Fruit fly (Drosophila melanogaster) whole organism, embryonic: Measurements from ENCODE around the gene jus.

Experiments used
- Abd-B ChIP-seq: fragments of 200-800 bp; sonication (Bioruptor generic); optimal IDR thresholded peaks from 2 replicates; lab custom pipeline; 2018; ENCODE audit warnings: missing biosample characterization, mild to moderate bottlenecking, missing genetic modification characterization, moderate library complexity
- C15 ChIP-seq: fragments of 200-800 bp; sonication (Bioruptor generic); IDR thresholded peaks from 3 replicates; pipeline ENCODE4 v1.3.6; 2022; ENCODE audit warnings: missing biosample characterization, missing genetic modification characterization
- CG11560 ChIP-seq: fragments of 200-800 bp; sonication (Bioruptor generic); IDR thresholded peaks from 3 replicates; pipeline ENCODE4 v1.3.6; 2022; ENCODE audit warnings: missing biosample characterization, missing genetic modification characterization
- CG12659 ChIP-seq: fragments of 200-800 bp; sonication (Bioruptor generic); optimal IDR thresholded peaks from 3 replicates; lab custom pipeline; 2017; ENCODE audit warnings: mild to moderate bottlenecking, missing biosample characterization, missing genetic modification reagents, missing genetic modification characterization
- CG13775 ChIP-seq: fragments of 200-800 bp; sonication (Bioruptor generic); optimal IDR thresholded peaks from 3 replicates; lab custom pipeline; 2017; ENCODE audit warnings: missing biosample characterization, mild to moderate bottlenecking, missing genetic modification characterization
- CG14710 ChIP-seq: fragments of 200-800 bp; sonication (Bioruptor generic); optimal IDR thresholded peaks from 3 replicates; lab custom pipeline; 2019; ENCODE audit warnings: missing biosample characterization, mild to moderate bottlenecking, missing genetic modification characterization, moderate library complexity
- CG15073 ChIP-seq: fragments of 200-800 bp; sonication (Bioruptor generic); optimal IDR thresholded peaks from 2 replicates; lab custom pipeline; 2016; ENCODE audit warnings: missing biosample characterization, missing genetic modification characterization
- CG17359 ChIP-seq: fragments of 200-800 bp; sonication (Bioruptor generic); optimal IDR thresholded peaks from 3 replicates; lab custom pipeline; 2018; ENCODE audit warnings: missing biosample characterization, mild to moderate bottlenecking, missing genetic modification characterization, moderate library complexity
- CG17612 ChIP-seq: fragments of 200-800 bp; sonication (Bioruptor generic); IDR thresholded peaks from 2 replicates; pipeline ENCODE4 v1.3.6; 2022; ENCODE audit warnings: missing biosample characterization, missing genetic modification characterization
- CG17802 ChIP-seq: fragments of 200-800 bp; sonication (Bioruptor generic); optimal IDR thresholded peaks from 2 replicates; lab custom pipeline; 2018; ENCODE audit warnings: missing biosample characterization, mild to moderate bottlenecking, missing genetic modification characterization, moderate library complexity
- CG1832 ChIP-seq: fragments of 200-800 bp; sonication (Bioruptor generic); optimal IDR thresholded peaks from 2 replicates; lab custom pipeline; 2017; ENCODE audit warnings: missing biosample characterization, mild to moderate bottlenecking, missing genetic modification characterization, inconsistent platforms
- CG2129 ChIP-seq: fragments of 200-800 bp; sonication (Bioruptor generic); IDR thresholded peaks from 2 replicates; pipeline ENCODE4 v1.3.6; 2022; ENCODE audit warnings: missing biosample characterization, missing genetic modification characterization; ENCODE audit not compliant: partially characterized antibody
- CG3065 ChIP-seq: fragments of 200-800 bp; sonication (Bioruptor generic); optimal IDR thresholded peaks from 2 replicates; lab custom pipeline; 2016; ENCODE audit warnings: missing biosample characterization, missing genetic modification characterization
- CG31388 ChIP-seq: fragments of 200-800 bp; sonication (Bioruptor generic); optimal IDR thresholded peaks from 2 replicates; lab custom pipeline; 2016; ENCODE audit warnings: missing biosample characterization, missing genetic modification characterization
- CG3163 ChIP-seq: fragments of 200-800 bp; sonication (Bioruptor generic); optimal IDR thresholded peaks from 3 replicates; lab custom pipeline; 2016; ENCODE audit warnings: missing biosample characterization, missing genetic modification characterization
- CG33213 ChIP-seq: fragments of 200-800 bp; sonication (Bioruptor generic); optimal IDR thresholded peaks from 3 replicates; lab custom pipeline; 2016; ENCODE audit warnings: missing biosample characterization, missing genetic modification characterization
- CG4360 ChIP-seq: fragments of 200-800 bp; sonication (Bioruptor generic); IDR thresholded peaks from 2 replicates; pipeline ENCODE4 v1.3.6; 2022; ENCODE audit warnings: missing biosample characterization, missing genetic modification characterization
- CG5245 ChIP-seq: fragments of 200-800 bp; sonication (Bioruptor generic); optimal IDR thresholded peaks from 3 replicates; lab custom pipeline; 2016; ENCODE audit warnings: missing biosample characterization, missing genetic modification characterization
- CG6765 ChIP-seq: fragments of 200-800 bp; sonication (Bioruptor generic); optimal IDR thresholded peaks from 3 replicates; lab custom pipeline; 2017; ENCODE audit warnings: missing biosample characterization, mild to moderate bottlenecking, missing genetic modification characterization
- CG7745 ChIP-seq: fragments of 200-800 bp; sonication (Bioruptor generic); optimal IDR thresholded peaks from 2 replicates; lab custom pipeline; 2018; ENCODE audit warnings: missing biosample characterization, mild to moderate bottlenecking, missing genetic modification characterization, moderate library complexity
- CG9727 ChIP-seq: fragments of 200-800 bp; sonication (Bioruptor generic); optimal IDR thresholded peaks from 3 replicates; lab custom pipeline; 2017; ENCODE audit warnings: missing biosample characterization, mild to moderate bottlenecking, missing genetic modification characterization
- CTCF ChIP-seq: fragments of 200-800 bp; sonication (Bioruptor generic); optimal IDR thresholded peaks from 2 replicates; lab custom pipeline; 2017; ENCODE audit warnings: missing biosample characterization, mild to moderate bottlenecking, missing genetic modification characterization, moderate library complexity
- D19B ChIP-seq: fragments of 200-800 bp; sonication (Bioruptor generic); optimal IDR thresholded peaks from 2 replicates; lab custom pipeline; 2017; ENCODE audit warnings: missing biosample characterization, mild to moderate bottlenecking, missing genetic modification characterization
- Dek ChIP-seq: fragments of 200-800 bp; sonication (Bioruptor generic); optimal IDR thresholded peaks from 3 replicates; lab custom pipeline; 2019; ENCODE audit warnings: missing biosample characterization, mild to moderate bottlenecking, missing genetic modification characterization, moderate library complexity
- Eip74EF ChIP-seq, 2 experiments: fragments of 200-800 bp in 1 of 2; fragments of >200 bp in 1 of 2; sonication (Bioruptor generic) in 1 of 2; optimal IDR thresholded peaks; 2 replicates each; lab custom pipeline; 2017 to 2019; ENCODE audit warnings: missing biosample characterization in 2 of 2, missing genetic modification characterization in 2 of 2, mild to moderate bottlenecking in 1 of 2, moderate library complexity in 1 of 2
- Ets65A ChIP-seq: fragments of 200-800 bp; sonication (Bioruptor generic); peaks from one replicate; lab custom pipeline; 2016; ENCODE audit warnings: missing biosample characterization, missing genetic modification characterization
- Fer3 ChIP-seq: fragments of 200-800 bp; sonication (Bioruptor generic); optimal IDR thresholded peaks from 2 replicates; lab custom pipeline; 2018; ENCODE audit warnings: missing biosample characterization, mild to moderate bottlenecking, missing genetic modification characterization, moderate library complexity
- Mad ChIP-seq: fragments of 200-800 bp; sonication (Bioruptor generic); optimal IDR thresholded peaks from 2 replicates; lab custom pipeline; 2016; ENCODE audit warnings: missing biosample characterization, missing genetic modification characterization
- Med ChIP-seq: fragments of 200-800 bp; sonication (Bioruptor generic); peaks from one replicate; lab custom pipeline; 2016; ENCODE audit warnings: missing biosample characterization, missing genetic modification characterization, mild to moderate bottlenecking, inconsistent platforms, moderate library complexity
- NC2β ChIP-seq: fragments of 200-800 bp; sonication (Bioruptor generic); optimal IDR thresholded peaks from 2 replicates; lab custom pipeline; 2016; ENCODE audit warnings: missing biosample characterization, missing genetic modification characterization
- Nf-YC ChIP-seq: fragments of 200-800 bp; optimal IDR thresholded peaks from 3 replicates; lab custom pipeline; 2019; ENCODE audit warnings: missing biosample characterization, mild to moderate bottlenecking, missing genetic modification characterization, moderate library complexity
- Sox100B ChIP-seq: fragments of 200-800 bp; sonication (Bioruptor generic); optimal IDR thresholded peaks from 3 replicates; lab custom pipeline; 2018; ENCODE audit warnings: missing biosample characterization, mild to moderate bottlenecking, missing genetic modification characterization
- al ChIP-seq: fragments of 200-800 bp; sonication (Bioruptor generic); IDR thresholded peaks from 2 replicates; pipeline ENCODE4 v1.3.6; 2022; ENCODE audit warnings: missing biosample characterization, missing genetic modification characterization
- az2 ChIP-seq: fragments of 200-800 bp; sonication (Bioruptor generic); optimal IDR thresholded peaks from 3 replicates; lab custom pipeline; 2016; ENCODE audit warnings: missing biosample characterization, missing genetic modification characterization
- bbx ChIP-seq: fragments of 200-800 bp; sonication (Bioruptor generic); IDR thresholded peaks from 2 replicates; pipeline ENCODE4 v1.3.6; 2022; ENCODE audit warnings: missing biosample characterization, missing genetic modification characterization; ENCODE audit not compliant: partially characterized antibody
- cwo ChIP-seq: fragments of 200-800 bp; sonication (Bioruptor generic); optimal IDR thresholded peaks from 3 replicates; lab custom pipeline; 2017; ENCODE audit warnings: missing biosample characterization, missing genetic modification characterization, mild to moderate bottlenecking, moderate library complexity, missing genetic modification reagents
- dmrt11E ChIP-seq: fragments of 200-800 bp; sonication (Bioruptor generic); optimal IDR thresholded peaks from 3 replicates; lab custom pipeline; 2018; ENCODE audit warnings: missing biosample characterization, mild to moderate bottlenecking, missing genetic modification characterization, moderate library complexity
- ewg ChIP-seq: fragments of 200-800 bp; sonication (Bioruptor generic); optimal IDR thresholded peaks from 3 replicates; lab custom pipeline; 2017; ENCODE audit warnings: mild to moderate bottlenecking, missing biosample characterization, missing genetic modification reagents, missing genetic modification characterization
- gfzf ChIP-seq: fragments of 200-800 bp; sonication (Bioruptor generic); optimal IDR thresholded peaks from 2 replicates; lab custom pipeline; 2016; ENCODE audit warnings: missing biosample characterization, mild to moderate bottlenecking, missing genetic modification characterization, moderate library complexity
- gsb-n ChIP-seq: fragments of 200-800 bp; sonication (Bioruptor generic); optimal IDR thresholded peaks from 3 replicates; lab custom pipeline; 2018; ENCODE audit warnings: missing biosample characterization, mild to moderate bottlenecking, missing genetic modification characterization
- her ChIP-seq: fragments of 200-800 bp; sonication (Bioruptor generic); optimal IDR thresholded peaks from 2 replicates; lab custom pipeline; 2016; ENCODE audit warnings: missing biosample characterization, missing genetic modification characterization
- pros ChIP-seq: fragments of 200-800 bp; sonication (Bioruptor generic); optimal IDR thresholded peaks from 3 replicates; lab custom pipeline; 2019; ENCODE audit warnings: missing biosample characterization, mild to moderate bottlenecking, missing genetic modification characterization, moderate library complexity
- psq ChIP-seq: fragments of 200-800 bp; sonication (Bioruptor generic); optimal IDR thresholded peaks from 2 replicates; lab custom pipeline; 2017; ENCODE audit warnings: missing biosample characterization, missing genetic modification characterization
- ranshi ChIP-seq: fragments of 200-800 bp; sonication (Bioruptor generic); IDR thresholded peaks from 2 replicates; pipeline ENCODE4 v1.3.6; 2022; ENCODE audit warnings: missing biosample characterization, missing genetic modification characterization
- run ChIP-seq: fragments of 200-800 bp; sonication (Bioruptor generic); optimal IDR thresholded peaks from 3 replicates; lab custom pipeline; 2018; ENCODE audit warnings: missing biosample characterization, mild to moderate bottlenecking, missing genetic modification characterization
- sna ChIP-seq: fragments of 200-800 bp; sonication (Bioruptor generic); IDR thresholded peaks from 2 replicates; pipeline ENCODE4 v1.3.6; 2022; ENCODE audit warnings: missing biosample characterization, missing genetic modification characterization; ENCODE audit not compliant: partially characterized antibody
- tup ChIP-seq: fragments of 200-800 bp; sonication (Bioruptor generic); optimal IDR thresholded peaks from 2 replicates; lab custom pipeline; 2016; ENCODE audit warnings: missing biosample characterization, mild to moderate bottlenecking, missing genetic modification characterization, moderate library complexity
- tx ChIP-seq: fragments of 200-800 bp; sonication (Bioruptor generic); optimal IDR thresholded peaks from 2 replicates; lab custom pipeline; 2016; ENCODE audit warnings: missing biosample characterization, missing genetic modification characterization

The jus gene

DNA sequence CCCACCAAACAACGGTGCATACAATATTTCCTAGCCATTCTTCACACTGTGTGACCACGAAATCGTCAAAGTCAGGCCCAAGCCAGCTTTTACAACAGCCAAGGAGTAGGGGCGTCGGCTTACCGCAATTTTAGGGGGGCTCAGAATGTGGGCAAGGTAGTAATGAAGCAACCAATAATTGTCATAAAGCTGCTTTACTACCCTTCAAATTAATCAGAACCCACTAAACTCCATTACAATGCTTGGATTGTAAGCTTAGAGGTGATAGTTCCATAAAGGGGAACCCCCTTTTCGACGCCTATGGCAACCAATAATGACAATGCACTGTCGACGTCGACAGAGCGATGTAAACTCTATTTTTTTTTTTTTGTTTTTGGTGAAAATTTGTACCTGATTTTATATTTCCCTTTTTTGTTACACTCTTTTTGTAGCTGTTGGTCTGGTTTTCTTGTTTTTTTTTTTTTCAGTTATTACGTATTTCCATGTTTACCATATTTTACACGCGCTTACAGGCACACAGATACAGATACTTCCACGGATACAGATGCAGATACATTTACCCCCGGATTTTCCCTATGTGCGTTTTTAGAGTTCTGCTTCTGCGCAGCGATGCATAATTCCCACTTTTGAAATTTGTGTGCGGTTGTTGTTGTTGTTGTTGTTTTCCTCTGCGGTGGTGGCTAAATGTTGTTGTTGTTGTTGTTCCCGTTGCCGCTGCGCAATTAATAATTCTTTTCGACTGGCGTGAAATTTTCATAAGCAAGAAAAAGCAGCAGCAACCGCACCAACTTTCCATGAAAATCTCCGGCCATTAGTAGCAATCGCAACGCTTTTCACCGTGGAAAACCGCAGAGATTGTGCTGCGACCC, 10.1 kb upstream of the jus start (continued):
- TF ChIP-seq CG5245 = peak; percentile 73
- TF ChIP-seq CG14710 (tag; lab: Kevin White, UChicago) = peak; percentile 80
- peak; percentile 76 for TF ChIP-seq dmrt11E (tag; lab: Kevin White, UChicago)
- TF ChIP-seq Nf-YC (tag; lab: Kevin White, UChicago) = peak; percentile 39
- peak; percentile 85 for TF ChIP-seq CG17359 (tag; lab: Kevin White, UChicago)
- peak in 1 of 2 experiments; percentile 78 for TF ChIP-seq Eip74EF (GFP tag; optimal IDR thresholded peaks at IDR 0.05; lab: Kevin White, UChicago)
- TF ChIP-seq CG13775 = peak; percentile 42
- TF ChIP-seq CG7745 = no peak
- peak; percentile 69 for TF ChIP-seq gsb-n
- TF ChIP-seq CG17802 (tag; lab: Kevin White, UChicago) = peak; percentile 47
- TF ChIP-seq Abd-B (GFP tag; lab: Kevin White, UChicago) = peak; percentile 75
- peak; percentile 68 for TF ChIP-seq NC2β (GFP tag; lab: Kevin White, UChicago)
- peak; percentile 62 for TF ChIP-seq tx (GFP tag; lab: Kevin White, UChicago)
- TF ChIP-seq CG33213 (GFP tag; lab: Kevin White, UChicago) = peak; percentile 48
- TF ChIP-seq Med (GFP tag; lab: Kevin White, UChicago) = peak; percentile 91
- peak; percentile 99 for TF ChIP-seq CG4360
- TF ChIP-seq Fer3 (tag; lab: Kevin White, UChicago) = peak; percentile 46
- TF ChIP-seq CG12659 = peak; percentile 63
- TF ChIP-seq CG1832 (GFP tag; lab: Kevin White, UChicago) = no peak
- TF ChIP-seq pros (GFP tag; lab: Kevin White, UChicago) = peak; percentile 30
- TF ChIP-seq Sox100B = peak; percentile 78
- TF ChIP-seq ranshi (GFP tag; lab: Robert Waterston, UW) = peak; percentile 72; the same call in 1 of the 2 replicates
- TF ChIP-seq CG11560 = 0 out of 3 replicates have a peak, but pooled peaks have one; percentile 44
- peak; percentile 6 for TF ChIP-seq D19B (GFP tag; lab: Kevin White, UChicago)
- peak; percentile 30 for TF ChIP-seq CG31388 (GFP tag; lab: Kevin White, UChicago)
- TF ChIP-seq run (tag; lab: Kevin White, UChicago) = peak; percentile 65
- no peak for TF ChIP-seq bbx (GFP tag; lab: Robert Waterston, UW)
- TF ChIP-seq sna = no peak
- TF ChIP-seq ewg (GFP tag; lab: Kevin White, UChicago) = peak; percentile 68
- TF ChIP-seq Ets65A (GFP tag; lab: Kevin White, UChicago) = peak; percentile 92
- TF ChIP-seq CG3163 (GFP tag; lab: Kevin White, UChicago) = peak; percentile 56
- 0 out of 2 replicates have a peak, but pooled peaks have one; percentile 13 for TF ChIP-seq al (GFP tag; lab: Robert Waterston, UW)
- no peak for TF ChIP-seq tup
- peak; percentile 13 for TF ChIP-seq CG6765 (GFP tag; lab: Kevin White, UChicago)
- TF ChIP-seq az2 (GFP tag; lab: Kevin White, UChicago) = peak; percentile 78
- TF ChIP-seq CG15073 (GFP tag; lab: Kevin White, UChicago) = peak; percentile 17
- peak; percentile 37 for TF ChIP-seq CTCF (GFP tag; lab: Kevin White, UChicago)
- no peak for TF ChIP-seq CG2129 (GFP tag; lab: Robert Waterston, UW)
- TF ChIP-seq CG9727 (GFP tag; lab: Kevin White, UChicago) = peak; percentile 62
- peak; percentile 35 for TF ChIP-seq CG3065 (GFP tag; lab: Kevin White, UChicago)
- no peak for TF ChIP-seq gfzf (GFP tag; lab: Kevin White, UChicago)
- TF ChIP-seq psq (GFP tag; lab: Kevin White, UChicago) = peak; percentile 18
- peak; percentile 48 for TF ChIP-seq Dek (tag; lab: Kevin White, UChicago)
- no peak for TF ChIP-seq C15 (GFP tag; lab: Robert Waterston, UW)
- TF ChIP-seq CG17612 = peak; percentile 23; the same call in 1 of the 2 replicates
- TF ChIP-seq Mad = peak; percentile 45
- peak; percentile 58 for TF ChIP-seq her (GFP tag; lab: Kevin White, UChicago)
- TF ChIP-seq cwo (GFP tag; lab: Kevin White, UChicago) = peak; percentile 21
